Worm (Caenorhabditis elegans) whole organism, L1 larva: ENCODE results near the gene H42K12.3.
A peak's percentile ranks its signal among the peaks of the same experiment; 100 is the strongest.

Source experiments
- C16A3.4 ChIP-seq: fragments of 150-350 bp; optimal IDR thresholded peaks from 2 replicates; lab custom pipeline; 2014; ENCODE audit warnings: missing biosample characterization, missing genetic modification characterization
- C34B4.2 ChIP-seq: sonication (generic microtip); optimal IDR thresholded peaks from 2 replicates; lab custom pipeline; 2017; ENCODE audit warnings: mild to moderate bottlenecking, missing genetic modification characterization, missing compliant biosample characterization
- Y116A8C.19 ChIP-seq: sonication (generic microtip); optimal IDR thresholded peaks from 2 replicates; lab custom pipeline; 2016; ENCODE audit warnings: missing compliant biosample characterization, missing genetic modification characterization, borderline replicate concordance
- aha-1 ChIP-seq: fragments of 150-350 bp; optimal IDR thresholded peaks from 2 replicates; lab custom pipeline; 2014; ENCODE audit warnings: missing biosample characterization, missing genetic modification characterization
- alr-1 ChIP-seq: fragments of 200-800 bp; sonication (Bioruptor generic); optimal IDR thresholded peaks from 2 replicates; lab custom pipeline; 2018; ENCODE audit warnings: borderline replicate concordance, mild to moderate bottlenecking, missing genetic modification characterization, missing compliant biosample characterization
- aly-2 ChIP-seq: fragments of 150-350 bp; optimal IDR thresholded peaks from 2 replicates; lab custom pipeline; 2014; ENCODE audit warnings: missing biosample characterization, missing genetic modification characterization
- ama-1 ChIP-seq: fragments of 150-350 bp; optimal IDR thresholded peaks from 2 replicates; lab custom pipeline; 2014
- blmp-1 ChIP-seq: fragments of 150-350 bp; optimal IDR thresholded peaks from 2 replicates; lab custom pipeline; 2014; ENCODE audit warnings: missing biosample characterization, missing genetic modification characterization
- ceh-8 ChIP-seq: fragments of 200-800 bp; sonication (Bioruptor generic); optimal IDR thresholded peaks from 2 replicates; lab custom pipeline; 2018; ENCODE audit warnings: mild to moderate bottlenecking, missing genetic modification characterization, moderate library complexity, missing compliant biosample characterization
- ceh-90 ChIP-seq: sonication (generic microtip); optimal IDR thresholded peaks from 2 replicates; lab custom pipeline; 2016; ENCODE audit warnings: missing genetic modification characterization, missing compliant biosample characterization
- ces-1 ChIP-seq: fragments of 150-350 bp; optimal IDR thresholded peaks from 2 replicates; lab custom pipeline; 2014; ENCODE audit warnings: missing biosample characterization, missing genetic modification reagents, missing genetic modification characterization
- dsc-1 ChIP-seq: sonication (generic microtip); optimal IDR thresholded peaks from 2 replicates; lab custom pipeline; 2016; ENCODE audit warnings: mild to moderate bottlenecking, missing genetic modification characterization, missing compliant biosample characterization
- efl-1 ChIP-seq, 4 experiments: fragments of 150-350 bp; optimal IDR thresholded peaks in 3 of 4; peaks in 1 of 4; 1 replicate in 1 of 4; 2 replicates in 3 of 4; lab custom pipeline; 2014; ENCODE audit warnings: missing biosample characterization in 2 of 4, missing genetic modification characterization in 2 of 4, missing genetic modification reagents in 2 of 4
- egl-13 ChIP-seq: sonication (generic microtip); optimal IDR thresholded peaks from 2 replicates; lab custom pipeline; 2016; ENCODE audit warnings: missing genotype, missing genetic modification reagents, missing genetic modification characterization, missing compliant biosample characterization
- egl-27 ChIP-seq, 2 experiments: fragments of 150-350 bp in 1 of 2; sonication (generic microtip); optimal IDR thresholded peaks; 3 replicates each; lab custom pipeline; 2017 to 2018; ENCODE audit warnings: missing biosample characterization in 2 of 2, missing genetic modification characterization in 2 of 2, missing genetic modification reagents in 2 of 2
- elt-2 ChIP-seq: sonication (generic microtip); optimal IDR thresholded peaks from 2 replicates; lab custom pipeline; 2016; ENCODE audit warnings: missing genetic modification characterization, mild to moderate bottlenecking, inconsistent platforms, missing compliant biosample characterization, missing genetic modification reagents
- elt-3 ChIP-seq, 6 experiments: fragments of 150-350 bp in 1 of 6; sonication (generic microtip); optimal IDR thresholded peaks; 2 replicates each; lab custom pipeline; 2017 to 2018; ENCODE audit warnings: missing biosample characterization in 6 of 6, missing genetic modification characterization in 6 of 6, inconsistent platforms in 1 of 6
- fkh-10 ChIP-seq: sonication (generic microtip); optimal IDR thresholded peaks from 2 replicates; lab custom pipeline; 2017; ENCODE audit warnings: missing biosample characterization, missing genetic modification reagents, missing genetic modification characterization
- fkh-4 ChIP-seq: sonication (generic microtip); optimal IDR thresholded peaks from 2 replicates; lab custom pipeline; 2016; ENCODE audit warnings: missing compliant biosample characterization, missing genetic modification characterization, borderline replicate concordance
- fkh-8 ChIP-seq: sonication (generic microtip); optimal IDR thresholded peaks from 2 replicates; lab custom pipeline; 2016; ENCODE audit warnings: mild to moderate bottlenecking, missing genetic modification characterization, missing compliant biosample characterization
- hlh-17 ChIP-seq: fragments of 200-800 bp; sonication (Bioruptor generic); optimal IDR thresholded peaks from 2 replicates; lab custom pipeline; 2018; ENCODE audit warnings: missing genetic modification characterization, mild to moderate bottlenecking, missing compliant biosample characterization, moderate library complexity, borderline replicate concordance
- hlh-4 ChIP-seq: sonication (generic microtip); optimal IDR thresholded peaks from 2 replicates; lab custom pipeline; 2016; ENCODE audit warnings: mild to moderate bottlenecking, missing genetic modification characterization, missing compliant biosample characterization
- hpl-2 ChIP-seq: fragments of 150-350 bp; optimal IDR thresholded peaks from 2 replicates; lab custom pipeline; 2014; ENCODE audit warnings: missing biosample characterization, missing genetic modification reagents, missing genetic modification characterization
- irx-1 ChIP-seq: sonication (generic microtip); optimal IDR thresholded peaks from 2 replicates; lab custom pipeline; 2016; ENCODE audit warnings: missing genetic modification characterization, missing compliant biosample characterization
- jun-1 ChIP-seq: fragments of 150-350 bp; optimal IDR thresholded peaks from 2 replicates; lab custom pipeline; 2014; ENCODE audit warnings: missing biosample characterization, missing genetic modification reagents, missing genetic modification characterization
- lin-13 ChIP-seq: fragments of 150-350 bp; optimal IDR thresholded peaks from 2 replicates; lab custom pipeline; 2014; ENCODE audit warnings: missing biosample characterization, missing genetic modification reagents, missing genetic modification characterization
- lin-39 ChIP-seq: fragments of 150-350 bp; optimal IDR thresholded peaks from 2 replicates; lab custom pipeline; 2014; ENCODE audit warnings: missing biosample characterization, missing genetic modification reagents, missing genetic modification characterization
- lir-3 ChIP-seq: sonication (generic microtip); optimal IDR thresholded peaks from 2 replicates; lab custom pipeline; 2016; ENCODE audit warnings: mild to moderate bottlenecking, missing genetic modification characterization, moderate library complexity, missing compliant biosample characterization; ENCODE audit not compliant: poor library complexity
- lsy-2 ChIP-seq, 2 experiments: fragments of 150-350 bp; optimal IDR thresholded peaks; 2 replicates each; lab custom pipeline; 2014; ENCODE audit warnings: missing biosample characterization in 2 of 2, missing genetic modification characterization in 2 of 2
- mab-9 ChIP-seq: fragments of 200-800 bp; sonication (Bioruptor generic); IDR thresholded peaks from 2 replicates; pipeline ENCODE4 v1.3.6; 2022; ENCODE audit warnings: missing genetic modification reagents, missing genetic modification characterization, missing compliant biosample characterization
- mdl-1 ChIP-seq, 2 experiments: fragments of 150-350 bp; optimal IDR thresholded peaks; 2 replicates each; lab custom pipeline; 2014 to 2017; ENCODE audit warnings: missing biosample characterization in 2 of 2, missing genetic modification characterization in 2 of 2, inconsistent platforms in 1 of 2
- mep-1 ChIP-seq: fragments of 150-350 bp; optimal IDR thresholded peaks from 2 replicates; lab custom pipeline; 2014; ENCODE audit warnings: missing biosample characterization, missing genetic modification characterization
- nhr-11 ChIP-seq: fragments of 150-350 bp; optimal IDR thresholded peaks from 2 replicates; lab custom pipeline; 2014; ENCODE audit warnings: missing biosample characterization, missing genetic modification characterization
- nhr-20 ChIP-seq: sonication (generic microtip); optimal IDR thresholded peaks from 2 replicates; lab custom pipeline; 2016; ENCODE audit warnings: mild to moderate bottlenecking, missing genetic modification characterization, missing compliant biosample characterization
- nhr-47 ChIP-seq: sonication (generic microtip); optimal IDR thresholded peaks from 2 replicates; lab custom pipeline; 2016; ENCODE audit warnings: mild to moderate bottlenecking, missing genetic modification characterization, moderate library complexity, missing compliant biosample characterization
- nhr-77 ChIP-seq: fragments of 150-350 bp; optimal IDR thresholded peaks from 2 replicates; lab custom pipeline; 2014; ENCODE audit warnings: missing biosample characterization, missing genetic modification characterization
- nhr-90 ChIP-seq: sonication (generic microtip); optimal IDR thresholded peaks from 2 replicates; lab custom pipeline; 2016; ENCODE audit warnings: mild to moderate bottlenecking, missing genetic modification characterization, missing compliant biosample characterization; ENCODE audit not compliant: poor library complexity
- pag-3 ChIP-seq: sonication (generic microtip); optimal IDR thresholded peaks from 2 replicates; lab custom pipeline; 2017; ENCODE audit warnings: missing genetic modification characterization, mild to moderate bottlenecking, missing compliant biosample characterization, antibody characterized with exemption, borderline replicate concordance; ENCODE audit not compliant: insufficient read depth
- pax-3 ChIP-seq: fragments of 200-800 bp; sonication (Bioruptor generic); optimal IDR thresholded peaks from 2 replicates; lab custom pipeline; 2018; ENCODE audit warnings: mild to moderate bottlenecking, missing genetic modification characterization, moderate library complexity, missing compliant biosample characterization
- rnt-1 ChIP-seq: sonication (generic microtip); optimal IDR thresholded peaks from 2 replicates; lab custom pipeline; 2016; ENCODE audit warnings: mild to moderate bottlenecking, missing genetic modification characterization, moderate library complexity, missing compliant biosample characterization
- skn-1 ChIP-seq: fragments of 150-350 bp; optimal IDR thresholded peaks from 2 replicates; lab custom pipeline; 2014; ENCODE audit warnings: missing biosample characterization, missing genetic modification characterization
- snpc-4 ChIP-seq: fragments of 150-350 bp; optimal IDR thresholded peaks from 2 replicates; lab custom pipeline; 2014; ENCODE audit warnings: missing biosample characterization, missing genetic modification characterization
- sptf-1 ChIP-seq: fragments of 150-350 bp; optimal IDR thresholded peaks from 2 replicates; lab custom pipeline; 2014; ENCODE audit warnings: missing biosample characterization, missing genetic modification characterization
- sup-37 ChIP-seq: fragments of 200-800 bp; sonication (Bioruptor generic); optimal IDR thresholded peaks from 2 replicates; lab custom pipeline; 2018; ENCODE audit warnings: mild to moderate bottlenecking, missing genetic modification characterization, missing compliant biosample characterization
- swsn-7 ChIP-seq: sonication (generic microtip); optimal IDR thresholded peaks from 2 replicates; lab custom pipeline; 2016; ENCODE audit warnings: missing genetic modification characterization, missing compliant biosample characterization
- tbx-2 ChIP-seq: sonication (generic microtip); optimal IDR thresholded peaks from 2 replicates; lab custom pipeline; 2016; ENCODE audit warnings: missing genetic modification characterization, missing compliant biosample characterization
- tlp-1 ChIP-seq: fragments of 150-350 bp; optimal IDR thresholded peaks from 2 replicates; lab custom pipeline; 2014; ENCODE audit warnings: missing biosample characterization, missing genetic modification characterization
- vab-15 ChIP-seq: sonication (generic microtip); optimal IDR thresholded peaks from 2 replicates; lab custom pipeline; 2017; ENCODE audit warnings: missing genotype, mild to moderate bottlenecking, missing genetic modification characterization, missing compliant biosample characterization
- xbp-1 ChIP-seq: sonication (generic microtip); optimal IDR thresholded peaks from 2 replicates; lab custom pipeline; 2016; ENCODE audit warnings: missing genetic modification characterization, missing compliant biosample characterization
- zag-1 ChIP-seq: fragments of 150-350 bp; optimal IDR thresholded peaks from 2 replicates; lab custom pipeline; 2014; ENCODE audit warnings: missing biosample characterization, missing genetic modification characterization
- zip-4 ChIP-seq: fragments of 200-800 bp; sonication (Bioruptor generic); optimal IDR thresholded peaks from 2 replicates; lab custom pipeline; 2018; ENCODE audit warnings: mild to moderate bottlenecking, missing genetic modification characterization, moderate library complexity, missing compliant biosample characterization
- ztf-4 ChIP-seq: fragments of 150-350 bp; optimal IDR thresholded peaks from 2 replicates; lab custom pipeline; 2014; ENCODE audit warnings: missing biosample characterization, missing genetic modification characterization

Gene H42K12.3

DNA sequence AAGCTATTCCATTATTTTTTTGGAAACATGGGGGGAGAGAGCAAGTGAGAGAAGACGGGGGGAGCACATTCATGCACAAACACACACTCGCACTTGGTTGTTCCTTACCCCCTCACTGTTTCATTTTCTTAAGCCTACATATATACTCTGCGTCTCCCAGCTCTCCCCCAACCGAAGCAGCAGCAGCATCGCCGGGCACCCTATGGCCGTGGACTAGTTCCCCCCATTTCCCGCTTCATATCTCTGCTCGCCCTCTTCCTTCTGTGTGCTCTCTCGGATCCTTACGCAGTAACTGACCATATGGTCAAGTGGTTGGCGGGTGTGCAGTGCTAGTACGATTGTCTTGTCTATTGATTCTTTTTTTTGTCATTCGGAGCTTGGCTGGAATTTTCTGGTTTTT, 8.9 kb upstream of the H42K12.3 start:
- TF ChIP-seq Y116A8C.19 (tag; lab: Kevin White, UChicago) (no peak), blmp-1 (tag; lab: Kevin White, UChicago) (no peak), tbx-2 (tag; lab: Kevin White, UChicago) (peak; percentile 68), elt-2 (tag; lab: Kevin White, UChicago) (peak; percentile 67), ceh-90 (peak; percentile 25), vab-15 (tag; lab: Kevin White, UChicago) (no peak), pax-3 (tag; lab: Kevin White, UChicago) (no peak), egl-27 (tag; optimal IDR thresholded peaks at IDR 0.05; lab: Kevin White, UChicago) (peak in 1 of 2 experiments; percentile 24), sup-37 (peak; percentile 19), hpl-2 (GFP tag; lab: Kevin White, UChicago) (no peak), irx-1 (peak; percentile 47), snpc-4 (tag; lab: Kevin White, UChicago) (peak; percentile 34), fkh-4 (tag; lab: Kevin White, UChicago) (peak; percentile 33), nhr-11 (tag; lab: Kevin White, UChicago) (no peak), fkh-10 (GFP tag; lab: Kevin White, UChicago) (peak; percentile 53), zag-1 (tag; lab: Kevin White, UChicago) (peak; percentile 17), mdl-1 (tag; optimal IDR thresholded peaks at IDR 0.05; lab: Kevin White, UChicago) (peak in 1 of 2 experiments; percentile 60), nhr-20 (tag; lab: Kevin White, UChicago) (peak; percentile 68), hlh-17 (GFP tag; lab: Kevin White, UChicago) (no peak), lin-39 (tag; lab: Kevin White, UChicago) (no peak), swsn-7 (peak; percentile 75), alr-1 (tag; lab: Kevin White, UChicago) (no peak), tlp-1 (tag; lab: Kevin White, UChicago) (no peak), nhr-47 (peak; percentile 74), lin-13 (GFP tag; lab: Kevin White, UChicago) (peak; percentile 49), pag-3 (tag; lab: Kevin White, UChicago) (no peak), aha-1 (tag; lab: Kevin White, UChicago) (no peak), C16A3.4 (tag; lab: Kevin White, UChicago) (peak; percentile 64), mab-9 (GFP tag; lab: Robert Waterston, UW) (0 out of 2 replicates have a peak, but pooled peaks have one; percentile 31), zip-4 (GFP tag; lab: Kevin White, UChicago) (no peak), nhr-77 (tag; lab: Kevin White, UChicago) (peak; percentile 7), skn-1 (peak; percentile 92), jun-1 (tag; lab: Kevin White, UChicago) (peak; percentile 70), egl-13 (tag; lab: Kevin White, UChicago) (peak; percentile 68), ama-1 (lab: Kevin White, UChicago) (no peak), nhr-90 (tag; lab: Kevin White, UChicago) (peak; percentile 26), sptf-1 (tag; lab: Kevin White, UChicago) (no peak), lsy-2 (tag; optimal IDR thresholded peaks at IDR 0.05; lab: Kevin White, UChicago) (peak; percentile 50 to 75), elt-3 (tag; optimal IDR thresholded peaks at IDR 0.05; lab: Kevin White, UChicago) (no peak), aly-2 (tag; lab: Kevin White, UChicago) (no peak), efl-1 (optimal IDR thresholded peaks at IDR 0.05; lab: Kevin White, UChicago) (peak; percentile 48 to 74), efl-1 (GFP tag; optimal IDR thresholded peaks at IDR 0.05 in 1 of 2; lab: Kevin White, UChicago) (peak in 1 of 2 experiments; percentile 22), ces-1 (GFP tag; lab: Kevin White, UChicago) (no peak), fkh-8 (peak; percentile 82), ceh-8 (GFP tag; lab: Kevin White, UChicago) (peak; percentile 1), rnt-1 (tag; lab: Kevin White, UChicago) (peak; percentile 92), hlh-4 (tag; lab: Kevin White, UChicago) (no peak), mep-1 (tag; lab: Kevin White, UChicago) (peak; percentile 47), ztf-4 (tag; lab: Kevin White, UChicago) (peak; percentile 28), C34B4.2 (tag; lab: Kevin White, UChicago) (no peak), lir-3 (tag; lab: Kevin White, UChicago) (peak; percentile 74), xbp-1 (peak; percentile 57), dsc-1 (tag; lab: Kevin White, UChicago) (peak; percentile 71)
